Worm (Caenorhabditis elegans): ENCODE data around the gene ZK742.7.

ce11 chrV:7816486-7816885 is 18.3 kb downstream of the ZK742.7 start:
- TF ChIP-seq unc-62 (GFP tag; optimal IDR thresholded peaks at IDR 0.05) (no peak), ceh-82 (tag; optimal IDR thresholded peaks at IDR 0.05) (no peak), mdl-1 (tag; optimal IDR thresholded peaks at IDR 0.05) (no peak), aly-2 (tag; optimal IDR thresholded peaks at IDR 0.05) (no peak), nhr-11 (tag; optimal IDR thresholded peaks at IDR 0.05) (no peak), ceh-90 (tag; optimal IDR thresholded peaks at IDR 0.05) (no peak), dpl-1 (GFP tag; optimal IDR thresholded peaks at IDR 0.05) (no peak), ama-1 (optimal IDR thresholded peaks at IDR 0.05) (no peak), lsy-2 (tag; optimal IDR thresholded peaks at IDR 0.05) (no peak), snu-23 (GFP tag; optimal IDR thresholded peaks at IDR 0.05) (no peak), aha-1 (tag; optimal IDR thresholded peaks at IDR 0.05) (no peak)

Measured in whole organism, L1 larva.